Fruit fly (Drosophila melanogaster): Measurements from ENCODE around the gene CG11322.

CG11322 gene

dm6 chr2L:6794956-6795522, 35.6 kb upstream of the CG11322 start (continued):
- TF ChIP-seq Atf-2 (GFP tag; optimal IDR thresholded peaks at IDR 0.05) = no peak
- no peak for TF ChIP-seq nau (GFP tag; optimal IDR thresholded peaks at IDR 0.05)
- no peak for TF ChIP-seq Nf-YA (GFP tag; IDR thresholded peaks at IDR 0.05)
- no peak for TF ChIP-seq hth (optimal IDR thresholded peaks at IDR 0.05)
- TF ChIP-seq CG4617 (GFP tag; optimal IDR thresholded peaks at IDR 0.05; ENCODE audit: borderline replicate concordance) = no peak
- TF ChIP-seq Nf-YB (GFP tag; optimal IDR thresholded peaks at IDR 0.05) = no peak
- no peak for TF ChIP-seq Atf3 (GFP tag; optimal IDR thresholded peaks at IDR 0.05)
- no peak for TF ChIP-seq fd102C (GFP tag; optimal IDR thresholded peaks at IDR 0.05)
- TF ChIP-seq HLH3B (GFP tag; IDR thresholded peaks at IDR 0.05) = 0 out of 2 replicates have a peak, but pooled peaks have one; percentile 18
- no peak for TF ChIP-seq NC2β (GFP tag; optimal IDR thresholded peaks at IDR 0.05)
- peak; percentile 41; the same call in 1 of the 3 replicates for TF ChIP-seq dysf (GFP tag; IDR thresholded peaks at IDR 0.05)
- no peak for TF ChIP-seq zen (tag; optimal IDR thresholded peaks at IDR 0.05)
- TF ChIP-seq CG10431 (GFP tag; optimal IDR thresholded peaks at IDR 0.05) = no peak
- no peak for TF ChIP-seq ham (GFP tag; IDR thresholded peaks at IDR 0.05)
- no peak for TF ChIP-seq CG31224 (GFP tag; IDR thresholded peaks at IDR 0.05)
- no peak for TF ChIP-seq CG13123 (GFP tag; optimal IDR thresholded peaks at IDR 0.05)
- TF ChIP-seq CG6813 (GFP tag; optimal IDR thresholded peaks at IDR 0.05) = no peak
- TF ChIP-seq CG33557 (GFP tag; optimal IDR thresholded peaks at IDR 0.05) = no peak
- TF ChIP-seq CHES-1-like (GFP tag; optimal IDR thresholded peaks at IDR 0.05) = no peak
- TF ChIP-seq Dfd (GFP tag; optimal IDR thresholded peaks at IDR 0.05) = no peak
- TF ChIP-seq MBD-R2 (GFP tag; IDR thresholded peaks at IDR 0.05) = 0 out of 2 replicates have a peak, but pooled peaks have one; percentile 8
- 0 out of 2 replicates have a peak, but pooled peaks have one; percentile 26 for TF ChIP-seq bowl (GFP tag; IDR thresholded peaks at IDR 0.05)
- TF ChIP-seq CG1024 (GFP tag; IDR thresholded peaks at IDR 0.05) = no peak
- TF ChIP-seq zen2 (GFP tag; IDR thresholded peaks at IDR 0.05; ENCODE audit: partially characterized antibody) = no peak
- no peak for TF ChIP-seq CG1792 (GFP tag; optimal IDR thresholded peaks at IDR 0.05)
- no peak for TF ChIP-seq croc (GFP tag; conservative IDR thresholded peaks at IDR 0.05)
- no peak for TF ChIP-seq prd (optimal IDR thresholded peaks at IDR 0.05)
- TF ChIP-seq prd (GFP tag; IDR thresholded peaks at IDR 0.05) = peak; percentile 52; the same call in 2 of the 3 replicates
- TF ChIP-seq CG12071 (GFP tag; optimal IDR thresholded peaks at IDR 0.05) = no peak
- peak; percentile 13 for TF ChIP-seq lilli (GFP tag; optimal IDR thresholded peaks at IDR 0.05)
- TF ChIP-seq chinmo (GFP tag; IDR thresholded peaks at IDR 0.05; ENCODE audit: partially characterized antibody) = no peak
- no peak for TF ChIP-seq org-1 (GFP tag; optimal IDR thresholded peaks at IDR 0.05)
- no peak for TF ChIP-seq stc (GFP tag; IDR thresholded peaks at IDR 0.05)
- TF ChIP-seq ssp (GFP tag; IDR thresholded peaks at IDR 0.05) = no peak
- no peak for TF ChIP-seq CG10979 (tag; optimal IDR thresholded peaks at IDR 0.05)
- no peak for TF ChIP-seq CG12942 (GFP tag; optimal IDR thresholded peaks at IDR 0.05)
- TF ChIP-seq bcd (GFP tag; optimal IDR thresholded peaks at IDR 0.05) = peak; percentile 32
- no peak for TF ChIP-seq CG2199 (GFP tag; IDR thresholded peaks at IDR 0.05)
- TF ChIP-seq az2 (GFP tag; optimal IDR thresholded peaks at IDR 0.05) = no peak
- TF ChIP-seq slou (GFP tag; optimal IDR thresholded peaks at IDR 0.05) = no peak
- no peak for TF ChIP-seq tio (GFP tag; optimal IDR thresholded peaks at IDR 0.05)
- no peak for TF ChIP-seq CG4282 (GFP tag; optimal IDR thresholded peaks at IDR 0.05)
- TF ChIP-seq CG12659 (GFP tag; optimal IDR thresholded peaks at IDR 0.05) = peak; percentile 15
- TF ChIP-seq al (GFP tag; IDR thresholded peaks at IDR 0.05) = no peak
- TF ChIP-seq Sin3A (optimal IDR thresholded peaks at IDR 0.05) = no peak
- TF ChIP-seq CG2202 (tag; optimal IDR thresholded peaks at IDR 0.05) = no peak
- TF ChIP-seq corto (GFP tag; optimal IDR thresholded peaks at IDR 0.05) = no peak
- TF ChIP-seq crol (GFP tag; IDR thresholded peaks at IDR 0.05) = peak; percentile 55
- no peak for TF ChIP-seq CG12104 (GFP tag; optimal IDR thresholded peaks at IDR 0.05)
- no peak for TF ChIP-seq CG7963 (GFP tag; IDR thresholded peaks at IDR 0.05; ENCODE audit: partially characterized antibody)
- TF ChIP-seq insv (GFP tag; optimal IDR thresholded peaks at IDR 0.05) = no peak
- TF ChIP-seq vfl (GFP tag; optimal IDR thresholded peaks at IDR 0.05) = no peak

All from whole organism, embryonic.